Worm (Caenorhabditis elegans): ENCODE data around the gene M04D8.4.

ce11 chrIII:10012136-10012535, 18.3 kb downstream of the M04D8.4 start, which contains the start of gene C05B5.16:
- TF ChIP-seq blmp-1 (tag; optimal IDR thresholded peaks at IDR 0.05), result no peak
- no peak for TF ChIP-seq snpc-4 (tag; optimal IDR thresholded peaks at IDR 0.05)
- no peak for TF ChIP-seq nhr-2 (tag; optimal IDR thresholded peaks at IDR 0.05)
- TF ChIP-seq mab-5 (tag; optimal IDR thresholded peaks at IDR 0.05), result no peak
- TF ChIP-seq nhr-237 (tag; optimal IDR thresholded peaks at IDR 0.05), result no peak
- no peak for TF ChIP-seq ceh-39 (tag; optimal IDR thresholded peaks at IDR 0.05)
- TF ChIP-seq unc-62 (GFP tag; optimal IDR thresholded peaks at IDR 0.05), result no peak
- TF ChIP-seq unc-39 (tag; optimal IDR thresholded peaks at IDR 0.05), result no peak
- no peak for TF ChIP-seq hlh-1 (tag; optimal IDR thresholded peaks at IDR 0.05)
- no peak for TF ChIP-seq lsy-2 (tag; optimal IDR thresholded peaks at IDR 0.05)
- TF ChIP-seq M03D4.4 (tag; optimal IDR thresholded peaks at IDR 0.05), result no peak
- TF ChIP-seq sem-2 (GFP tag; optimal IDR thresholded peaks at IDR 0.05), result no peak
- TF ChIP-seq nhr-28 (tag; optimal IDR thresholded peaks at IDR 0.05), result no peak
- TF ChIP-seq drap-1 (GFP tag; optimal IDR thresholded peaks at IDR 0.05), result no peak
